Worm (Caenorhabditis elegans) whole organism, L1 larva: ENCODE results near the gene unc-119.

ENCODE experiments used
- aly-2 ChIP-seq: fragments of 150-350 bp; optimal IDR thresholded peaks from 2 replicates; lab custom pipeline; 2014; ENCODE audit warnings: missing biosample characterization, missing genetic modification characterization
- ceh-8 ChIP-seq: fragments of 200-800 bp; sonication (Bioruptor generic); optimal IDR thresholded peaks from 2 replicates; lab custom pipeline; 2018; ENCODE audit warnings: mild to moderate bottlenecking, missing genetic modification characterization, moderate library complexity, missing compliant biosample characterization
- ceh-90 ChIP-seq: sonication (generic microtip); optimal IDR thresholded peaks from 2 replicates; lab custom pipeline; 2016; ENCODE audit warnings: missing genetic modification characterization, missing compliant biosample characterization
- ces-1 ChIP-seq: fragments of 150-350 bp; optimal IDR thresholded peaks from 2 replicates; lab custom pipeline; 2014; ENCODE audit warnings: missing biosample characterization, missing genetic modification reagents, missing genetic modification characterization
- egl-13 ChIP-seq: sonication (generic microtip); optimal IDR thresholded peaks from 2 replicates; lab custom pipeline; 2016; ENCODE audit warnings: missing genotype, missing genetic modification reagents, missing genetic modification characterization, missing compliant biosample characterization
- elt-3 ChIP-seq, 6 experiments: fragments of 150-350 bp in 1 of 6; sonication (generic microtip); optimal IDR thresholded peaks; 2 replicates each; lab custom pipeline; 2017 to 2018; ENCODE audit warnings: missing biosample characterization in 6 of 6, missing genetic modification characterization in 6 of 6, inconsistent platforms in 1 of 6
- lin-13 ChIP-seq: fragments of 150-350 bp; optimal IDR thresholded peaks from 2 replicates; lab custom pipeline; 2014; ENCODE audit warnings: missing biosample characterization, missing genetic modification reagents, missing genetic modification characterization
- nhr-11 ChIP-seq: fragments of 150-350 bp; optimal IDR thresholded peaks from 2 replicates; lab custom pipeline; 2014; ENCODE audit warnings: missing biosample characterization, missing genetic modification characterization
- snpc-4 ChIP-seq: fragments of 150-350 bp; optimal IDR thresholded peaks from 2 replicates; lab custom pipeline; 2014; ENCODE audit warnings: missing biosample characterization, missing genetic modification characterization
- swsn-7 ChIP-seq: sonication (generic microtip); optimal IDR thresholded peaks from 2 replicates; lab custom pipeline; 2016; ENCODE audit warnings: missing genetic modification characterization, missing compliant biosample characterization

- no peak for TF ChIP-seq swsn-7 (tag; lab: Kevin White, UChicago)
- no peak for TF ChIP-seq nhr-11 (tag; lab: Kevin White, UChicago)
- no peak for TF ChIP-seq ces-1 (GFP tag; lab: Kevin White, UChicago)
- TF ChIP-seq egl-13, result no peak
- TF ChIP-seq elt-3 (tag; optimal IDR thresholded peaks at IDR 0.05; lab: Kevin White, UChicago), result no peak
- no peak for TF ChIP-seq aly-2
- TF ChIP-seq ceh-8, result no peak
- no peak for TF ChIP-seq ceh-90 (tag; lab: Kevin White, UChicago)
- TF ChIP-seq lin-13, result no peak
- no peak for TF ChIP-seq snpc-4 (tag; lab: Kevin White, UChicago)
These were observed 6.7 kb downstream of the unc-119 start for ce11 chrIII:10909166-10909565.
